Worm (Caenorhabditis elegans): ENCODE measurements around the gene glb-3.

- TF ChIP-seq mdl-1 (tag; optimal IDR thresholded peaks at IDR 0.05) (no peak), pqm-1 (tag; optimal IDR thresholded peaks at IDR 0.05) (no peak), efl-1 (optimal IDR thresholded peaks at IDR 0.05) (no peak), efl-1 (GFP tag; optimal IDR thresholded peaks at IDR 0.05 in 1 of 2) (no peak), fos-1 (tag; optimal IDR thresholded peaks at IDR 0.05) (no peak)
These were observed 38.3 kb downstream of the glb-3 start for ce11 chrV:11172667-11173066.

Data from whole organism, L1 larva.